Fruit fly (Drosophila melanogaster): ENCODE results near the gene FarO.

The FarO gene

dm6 chrX:2166129-2166528 lies 37.5 kb downstream of the FarO start:
- TF ChIP-seq pan (optimal IDR thresholded peaks at IDR 0.05): no peak
- no peak for TF ChIP-seq EcR (GFP tag; optimal IDR thresholded peaks at IDR 0.05)
- TF ChIP-seq usp (GFP tag; optimal IDR thresholded peaks at IDR 0.05): no peak
- no peak for TF ChIP-seq psq (optimal IDR thresholded peaks at IDR 0.05)
- no peak for TF ChIP-seq CG8478 (optimal IDR thresholded peaks at IDR 0.05)
- TF ChIP-seq Dll (optimal IDR thresholded peaks at IDR 0.05): no peak

dm6 chrX:2165394-2165793 lies 38.3 kb downstream of the FarO start:
- TF ChIP-seq psq (optimal IDR thresholded peaks at IDR 0.05) (no peak), pan (optimal IDR thresholded peaks at IDR 0.05) (no peak), Dll (optimal IDR thresholded peaks at IDR 0.05) (no peak), usp (GFP tag; optimal IDR thresholded peaks at IDR 0.05) (no peak), EcR (GFP tag; optimal IDR thresholded peaks at IDR 0.05) (no peak), CG8478 (optimal IDR thresholded peaks at IDR 0.05) (no peak)

dm6 chrX:2163358-2163757 lies 40.3 kb downstream of the FarO start:
- TF ChIP-seq psq (optimal IDR thresholded peaks at IDR 0.05) (no peak), CG8478 (optimal IDR thresholded peaks at IDR 0.05) (no peak), EcR (GFP tag; optimal IDR thresholded peaks at IDR 0.05) (no peak), pan (optimal IDR thresholded peaks at IDR 0.05) (no peak), Dll (optimal IDR thresholded peaks at IDR 0.05) (no peak), usp (GFP tag; optimal IDR thresholded peaks at IDR 0.05) (no peak)

dm6 chrX:2162130-2162907 lies 41.3 kb downstream of the FarO start, which contains the start of the genes Cyp4d1 and CG3630:
TSS of gene Cyp4d1 (minus strand) at chrX:2162180.
TSS of gene CG3630 (plus strand) at chrX:2162196.
- TF ChIP-seq pan (optimal IDR thresholded peaks at IDR 0.05): no peak
- TF ChIP-seq EcR (GFP tag; optimal IDR thresholded peaks at IDR 0.05): no peak
- TF ChIP-seq usp (GFP tag; optimal IDR thresholded peaks at IDR 0.05): no peak
- no peak for TF ChIP-seq Dll (optimal IDR thresholded peaks at IDR 0.05)
- no peak for TF ChIP-seq CG8478 (optimal IDR thresholded peaks at IDR 0.05)
- no peak for TF ChIP-seq psq (optimal IDR thresholded peaks at IDR 0.05)

- no peak for TF ChIP-seq pan (optimal IDR thresholded peaks at IDR 0.05)
- TF ChIP-seq Dll (optimal IDR thresholded peaks at IDR 0.05): no peak
- no peak for TF ChIP-seq CG8478 (optimal IDR thresholded peaks at IDR 0.05)
- TF ChIP-seq psq (optimal IDR thresholded peaks at IDR 0.05): no peak
- no peak for TF ChIP-seq EcR (GFP tag; optimal IDR thresholded peaks at IDR 0.05)
- TF ChIP-seq usp (GFP tag; optimal IDR thresholded peaks at IDR 0.05): no peak
These were observed 42.6 kb downstream of the FarO start for dm6 chrX:2161020-2161419.

dm6 chrX:2158668-2159163 lies 45.0 kb downstream of the FarO start, which contains the start of gene wapl:
TSS of gene wapl (minus strand) at chrX:2158983.
- no peak for TF ChIP-seq EcR (GFP tag; optimal IDR thresholded peaks at IDR 0.05)
- no peak for TF ChIP-seq Dll (optimal IDR thresholded peaks at IDR 0.05)
- TF ChIP-seq pan (optimal IDR thresholded peaks at IDR 0.05): no peak
- TF ChIP-seq CG8478 (optimal IDR thresholded peaks at IDR 0.05): no peak
- no peak for TF ChIP-seq psq (optimal IDR thresholded peaks at IDR 0.05)
- TF ChIP-seq usp (GFP tag; optimal IDR thresholded peaks at IDR 0.05): no peak

- peak; percentile 95 for TF ChIP-seq CG8478 (optimal IDR thresholded peaks at IDR 0.05)
- TF ChIP-seq usp (GFP tag; optimal IDR thresholded peaks at IDR 0.05): no peak
- TF ChIP-seq EcR (GFP tag; optimal IDR thresholded peaks at IDR 0.05): no peak
- no peak for TF ChIP-seq psq (optimal IDR thresholded peaks at IDR 0.05)
- TF ChIP-seq Dll (optimal IDR thresholded peaks at IDR 0.05): peak; percentile 25
- no peak for TF ChIP-seq pan (optimal IDR thresholded peaks at IDR 0.05)
These were observed 45.6 kb downstream of the FarO start for dm6 chrX:2157929-2158610.

dm6 chrX:2155868-2156267 lies 47.8 kb downstream of the FarO start:
- TF ChIP-seq CG8478 (optimal IDR thresholded peaks at IDR 0.05) (peak; percentile 66), psq (optimal IDR thresholded peaks at IDR 0.05) (no peak), Dll (optimal IDR thresholded peaks at IDR 0.05) (peak; percentile 74)

Measured in whole organism.